Worm (Caenorhabditis elegans) whole organism, late embryonic: ENCODE measurements around the gene alh-2.

Experiments
- C08G9.2 ChIP-seq: sonication (generic microtip); optimal IDR thresholded peaks from 2 replicates; lab custom pipeline; 2016; ENCODE audit warnings: mild to moderate bottlenecking, missing genetic modification characterization, moderate library complexity, missing compliant biosample characterization
- C38D4.7 ChIP-seq: fragments of 200-800 bp; sonication (Bioruptor generic); optimal IDR thresholded peaks from 2 replicates; lab custom pipeline; 2018; ENCODE audit warnings: mild to moderate bottlenecking, missing genetic modification characterization, moderate library complexity, missing compliant biosample characterization
- F13H6.1 ChIP-seq: sonication (generic microtip); optimal IDR thresholded peaks from 2 replicates; lab custom pipeline; 2016; ENCODE audit warnings: missing genetic modification characterization, missing compliant biosample characterization
- K09A11.1 ChIP-seq: sonication (generic microtip); optimal IDR thresholded peaks from 2 replicates; lab custom pipeline; 2017; ENCODE audit warnings: antibody characterized with exemption, mild to moderate bottlenecking, missing genetic modification characterization, missing compliant biosample characterization; ENCODE audit not compliant: insufficient read depth
- T23F11.4 ChIP-seq: fragments of 200-800 bp; sonication (Bioruptor generic); optimal IDR thresholded peaks from 2 replicates; lab custom pipeline; 2018; ENCODE audit warnings: mild to moderate bottlenecking, missing genetic modification characterization, missing compliant biosample characterization
- ahr-1 ChIP-seq: sonication (generic microtip); optimal IDR thresholded peaks from 2 replicates; lab custom pipeline; 2016; ENCODE audit warnings: missing genetic modification characterization, missing compliant biosample characterization
- ceh-19 ChIP-seq: fragments of 200-800 bp; sonication (Bioruptor generic); optimal IDR thresholded peaks from 2 replicates; lab custom pipeline; 2018; ENCODE audit warnings: mild to moderate bottlenecking, missing genetic modification characterization, missing compliant biosample characterization
- ceh-22 ChIP-seq: sonication (generic microtip); optimal IDR thresholded peaks from 2 replicates; lab custom pipeline; 2017; ENCODE audit warnings: missing biosample characterization, missing genetic modification characterization
- ceh-24 ChIP-seq: sonication (generic microtip); optimal IDR thresholded peaks from 2 replicates; lab custom pipeline; 2016; ENCODE audit warnings: mild to moderate bottlenecking, missing genetic modification characterization, missing compliant biosample characterization
- ceh-9 ChIP-seq: sonication (generic microtip); optimal IDR thresholded peaks from 2 replicates; lab custom pipeline; 2016; ENCODE audit warnings: mild to moderate bottlenecking, missing genetic modification characterization, inconsistent platforms, missing compliant biosample characterization
- che-1 ChIP-seq: sonication (generic microtip); optimal IDR thresholded peaks from 2 replicates; lab custom pipeline; 2016; ENCODE audit warnings: mild to moderate bottlenecking, missing genetic modification characterization, missing compliant biosample characterization
- dmd-4 ChIP-seq: sonication (generic microtip); optimal IDR thresholded peaks from 2 replicates; lab custom pipeline; 2016; ENCODE audit warnings: borderline replicate concordance, missing genetic modification characterization, missing compliant biosample characterization
- dve-1 ChIP-seq: sonication (generic microtip); optimal IDR thresholded peaks from 2 replicates; lab custom pipeline; 2017; ENCODE audit warnings: antibody characterized with exemption, mild to moderate bottlenecking, missing genetic modification characterization, missing compliant biosample characterization
- elt-2 ChIP-seq: sonication (generic microtip); optimal IDR thresholded peaks from 2 replicates; lab custom pipeline; 2016; ENCODE audit warnings: missing genetic modification reagents, missing genetic modification characterization, missing compliant biosample characterization
- ets-4 ChIP-seq: sonication (generic microtip); optimal IDR thresholded peaks from 2 replicates; lab custom pipeline; 2016; ENCODE audit warnings: missing genetic modification characterization, missing compliant biosample characterization
- fax-1 ChIP-seq: sonication (generic microtip); optimal IDR thresholded peaks from 2 replicates; lab custom pipeline; 2016; ENCODE audit warnings: missing genotype, missing genetic modification characterization, missing compliant biosample characterization
- fkh-10 ChIP-seq: fragments of 150-350 bp; optimal IDR thresholded peaks from 2 replicates; lab custom pipeline; 2014; ENCODE audit warnings: missing biosample characterization, missing genetic modification reagents, missing genetic modification characterization
- fkh-6 ChIP-seq: sonication (generic microtip); optimal IDR thresholded peaks from 2 replicates; lab custom pipeline; 2016; ENCODE audit warnings: missing genetic modification characterization, missing compliant biosample characterization
- hlh-15 ChIP-seq: sonication (generic microtip); optimal IDR thresholded peaks from 2 replicates; lab custom pipeline; 2016; ENCODE audit warnings: missing genetic modification characterization, missing compliant biosample characterization
- hlh-30 ChIP-seq: sonication (generic microtip); optimal IDR thresholded peaks from 2 replicates; lab custom pipeline; 2017; ENCODE audit warnings: antibody characterized with exemption, missing genetic modification characterization, missing compliant biosample characterization; ENCODE audit not compliant: insufficient read depth
- hlh-8 ChIP-seq: sonication (generic microtip); optimal IDR thresholded peaks from 2 replicates; lab custom pipeline; 2016; ENCODE audit warnings: missing genotype, missing genetic modification characterization, missing compliant biosample characterization
- lim-6 ChIP-seq: sonication (generic microtip); optimal IDR thresholded peaks from 2 replicates; lab custom pipeline; 2016; ENCODE audit warnings: missing genetic modification characterization, missing compliant biosample characterization
- madf-2 ChIP-seq: sonication (generic microtip); optimal IDR thresholded peaks from 2 replicates; lab custom pipeline; 2017; ENCODE audit warnings: missing genetic modification characterization, missing compliant biosample characterization
- nhr-232 ChIP-seq: sonication (generic microtip); optimal IDR thresholded peaks from 2 replicates; lab custom pipeline; 2016; ENCODE audit warnings: missing genetic modification characterization, missing compliant biosample characterization
- odd-2 ChIP-seq: sonication (generic microtip); optimal IDR thresholded peaks from 2 replicates; lab custom pipeline; 2017; ENCODE audit warnings: antibody characterized with exemption, mild to moderate bottlenecking, missing genetic modification characterization, missing compliant biosample characterization
- pat-9 ChIP-seq: fragments of 200-800 bp; sonication (Bioruptor generic); optimal IDR thresholded peaks from 2 replicates; lab custom pipeline; 2018; ENCODE audit warnings: mild to moderate bottlenecking, missing genetic modification characterization, moderate library complexity, missing compliant biosample characterization
- pax-1 ChIP-seq: fragments of 150-350 bp; optimal IDR thresholded peaks from 2 replicates; lab custom pipeline; 2014; ENCODE audit warnings: missing biosample characterization, missing genetic modification characterization
- pha-2 ChIP-seq: sonication (generic microtip); optimal IDR thresholded peaks from 2 replicates; lab custom pipeline; 2017; ENCODE audit warnings: mild to moderate bottlenecking, missing genetic modification characterization, missing compliant biosample characterization
- pqm-1 ChIP-seq: sonication (generic microtip); optimal IDR thresholded peaks from 2 replicates; lab custom pipeline; 2016; ENCODE audit warnings: missing genetic modification characterization, missing compliant biosample characterization
- pros-1 ChIP-seq: fragments of 150-350 bp; optimal IDR thresholded peaks from 2 replicates; lab custom pipeline; 2014; ENCODE audit warnings: missing biosample characterization, missing genetic modification reagents, missing genetic modification characterization
- rnt-1 ChIP-seq: sonication (generic microtip); optimal IDR thresholded peaks from 2 replicates; lab custom pipeline; 2016; ENCODE audit warnings: missing genetic modification characterization, missing compliant biosample characterization
- sdc-2 ChIP-seq: sonication (generic microtip); optimal IDR thresholded peaks from 2 replicates; lab custom pipeline; 2016; ENCODE audit warnings: missing genotype, missing genetic modification characterization, missing compliant biosample characterization
- sox-2 ChIP-seq: fragments of 200-800 bp; sonication (Bioruptor generic); IDR thresholded peaks from 2 replicates; pipeline ENCODE4 v1.3.6; 2022; ENCODE audit warnings: missing genetic modification reagents, missing genetic modification characterization, missing compliant biosample characterization
- ttx-3 ChIP-seq: sonication (generic microtip); optimal IDR thresholded peaks from 2 replicates; lab custom pipeline; 2016; ENCODE audit warnings: missing genetic modification reagents, missing genetic modification characterization, missing compliant biosample characterization
- unc-3 ChIP-seq, 2 experiments: fragments of 200-800 bp in 1 of 2; sonication (Bioruptor generic) in 1 of 2; sonication (generic microtip) in 1 of 2; conservative IDR thresholded peaks in 1 of 2; optimal IDR thresholded peaks in 1 of 2; 2 replicates each; pipeline versions ENCODE4 v1.3.6 to Lab custom; 2016 to 2022; ENCODE audit warnings: missing compliant biosample characterization in 2 of 2, missing genetic modification characterization in 2 of 2, missing genetic modification reagents in 1 of 2
- unc-86 ChIP-seq: sonication (generic microtip); optimal IDR thresholded peaks from 2 replicates; lab custom pipeline; 2016; ENCODE audit warnings: missing genetic modification characterization, missing compliant biosample characterization
- zip-5 ChIP-seq: sonication (generic microtip); optimal IDR thresholded peaks from 2 replicates; lab custom pipeline; 2016; ENCODE audit warnings: missing genetic modification characterization, missing compliant biosample characterization

Gene alh-2

DNA sequence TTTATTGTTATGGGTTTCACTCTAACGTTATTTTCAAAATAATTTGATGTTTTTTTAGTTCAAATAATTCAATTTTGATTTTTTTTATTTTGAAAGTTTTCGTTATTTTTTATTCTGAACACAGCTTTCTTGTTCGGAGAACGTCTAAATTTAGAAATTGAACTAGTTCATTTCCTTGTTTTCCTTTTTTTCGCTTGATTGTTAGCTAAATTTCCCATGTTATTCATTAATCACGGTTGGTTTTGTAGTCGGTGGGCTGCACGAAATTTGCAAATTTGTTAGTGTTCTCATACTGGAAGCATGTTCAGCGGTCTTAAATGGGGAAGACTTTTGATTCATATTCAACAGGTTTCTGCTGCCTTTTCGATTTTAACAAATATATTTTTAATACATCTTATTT is 8.1 kb upstream of the alh-2 start, which contains the start of gene str-222:
str-222 (plus strand) TSS at position 301 of the 400 bp plus-strand sequence.
- TF ChIP-seq dve-1 (tag; lab: Kevin White, UChicago) (no peak), lim-6 (tag; lab: Kevin White, UChicago) (no peak), dmd-4 (tag; lab: Kevin White, UChicago) (no peak), C38D4.7 (GFP tag; lab: Kevin White, UChicago) (no peak), pros-1 (no peak), elt-2 (tag; lab: Kevin White, UChicago) (no peak), pat-9 (tag; lab: Kevin White, UChicago) (no peak), odd-2 (tag; lab: Kevin White, UChicago) (no peak), pha-2 (tag; lab: Kevin White, UChicago) (no peak), hlh-8 (tag; lab: Kevin White, UChicago) (no peak), ceh-24 (tag; lab: Kevin White, UChicago) (no peak), ahr-1 (tag; lab: Kevin White, UChicago) (no peak)

DNA sequence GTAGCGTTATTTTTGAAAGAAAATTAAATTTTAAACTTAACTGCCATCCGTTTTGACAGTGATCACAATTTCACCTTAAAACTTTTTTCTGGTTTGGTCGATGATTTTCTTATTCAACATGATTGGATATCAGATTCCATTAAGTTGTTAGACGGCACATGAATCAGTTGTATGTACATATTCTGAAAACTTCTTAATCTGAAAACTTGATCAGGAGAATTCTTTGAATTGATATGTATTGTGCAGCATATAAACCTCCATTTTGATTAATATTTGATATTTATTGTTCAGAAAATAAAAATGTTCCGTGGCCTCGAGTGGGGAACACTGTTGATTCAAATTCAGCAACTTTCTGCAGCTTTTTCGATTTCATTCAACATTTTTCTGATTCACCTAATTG is 4.0 kb upstream of the alh-2 start, which contains the start of gene str-221:
str-221 (plus strand) TSS at position 301 of the 400 bp plus-strand sequence.
- TF ChIP-seq hlh-15 (no peak), hlh-8 (tag; lab: Kevin White, UChicago) (no peak), unc-86 (no peak), ttx-3 (tag; lab: Kevin White, UChicago) (no peak), sdc-2 (tag; lab: Kevin White, UChicago) (no peak), fkh-6 (no peak), C38D4.7 (GFP tag; lab: Kevin White, UChicago) (no peak), rnt-1 (tag; lab: Kevin White, UChicago) (no peak), unc-3 (GFP tag; conservative IDR thresholded peaks at IDR 0.05; lab: Robert Waterston, UW) (no peak), unc-3 (tag; optimal IDR thresholded peaks at IDR 0.05; lab: Kevin White, UChicago) (no peak), K09A11.1 (tag; lab: Kevin White, UChicago) (no peak), ceh-22 (tag; lab: Kevin White, UChicago) (no peak), nhr-232 (tag; lab: Kevin White, UChicago) (no peak), ets-4 (no peak)
- TF ChIP-seq, all 69 proteins: peak for 0

DNA sequence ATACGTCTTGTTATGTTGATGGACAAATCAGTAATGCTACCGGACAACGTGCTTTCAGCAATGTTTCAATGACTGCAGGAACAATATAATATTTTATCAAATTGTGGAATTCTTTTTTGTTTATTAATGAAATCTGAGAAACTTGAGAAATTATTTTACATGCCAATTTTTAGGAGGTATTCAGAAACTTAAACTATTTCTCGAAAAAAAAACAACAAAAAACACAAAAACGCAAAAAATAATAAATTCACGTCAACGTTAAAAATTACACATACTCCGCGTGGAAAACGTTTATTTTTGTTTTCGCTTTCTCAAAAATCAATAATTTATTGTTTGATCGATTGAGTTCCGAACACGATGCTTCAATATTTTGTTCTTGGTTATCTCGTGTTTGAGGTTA is 1.8 kb upstream of the alh-2 start, which contains the start of gene Y46H3D.1:
Y46H3D.1 (plus strand) TSS at position 301 of the 400 bp plus-strand sequence.
- TF ChIP-seq fax-1 (no peak), lim-6 (tag; lab: Kevin White, UChicago) (no peak), C38D4.7 (GFP tag; lab: Kevin White, UChicago) (no peak), T23F11.4 (GFP tag; lab: Kevin White, UChicago) (no peak), C08G9.2 (tag; lab: Kevin White, UChicago) (no peak), ceh-19 (GFP tag; lab: Kevin White, UChicago) (no peak), dmd-4 (tag; lab: Kevin White, UChicago) (no peak), ttx-3 (tag; lab: Kevin White, UChicago) (no peak), ets-4 (no peak), madf-2 (tag; lab: Kevin White, UChicago) (no peak), sox-2 (no peak), pqm-1 (tag; lab: Kevin White, UChicago) (no peak)

DNA sequence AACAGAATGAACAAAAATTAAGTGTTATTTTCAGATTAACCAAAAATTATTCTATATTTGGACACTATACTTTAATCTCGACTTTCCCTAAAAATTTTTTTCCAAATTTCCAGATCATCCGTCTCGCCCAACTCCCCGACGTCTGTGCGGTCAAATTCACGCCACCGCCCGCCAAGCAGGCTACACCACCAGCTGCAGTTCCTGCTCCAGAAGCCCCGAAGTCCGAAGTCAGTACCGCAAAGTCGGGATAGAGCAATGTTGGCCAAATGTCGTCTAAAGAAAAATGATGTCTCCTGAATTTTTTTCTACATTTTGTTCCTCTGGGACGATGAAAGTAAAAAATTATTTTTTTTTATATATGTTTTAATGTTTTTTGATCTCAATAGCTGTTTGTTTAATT is 1.2 kb upstream of the alh-2 start:
- TF ChIP-seq pax-1 (no peak), che-1 (tag; lab: Kevin White, UChicago) (no peak), ceh-9 (tag; lab: Kevin White, UChicago) (no peak), fkh-10 (GFP tag; lab: Kevin White, UChicago) (no peak), hlh-30 (tag; lab: Kevin White, UChicago) (no peak), zip-5 (tag; lab: Kevin White, UChicago) (no peak), F13H6.1 (tag; lab: Kevin White, UChicago) (no peak), fax-1 (no peak)
- TF ChIP-seq, all 69 proteins: peak for 0
